Worm (Caenorhabditis elegans): ENCODE data around the gene hcp-1.

DNA sequence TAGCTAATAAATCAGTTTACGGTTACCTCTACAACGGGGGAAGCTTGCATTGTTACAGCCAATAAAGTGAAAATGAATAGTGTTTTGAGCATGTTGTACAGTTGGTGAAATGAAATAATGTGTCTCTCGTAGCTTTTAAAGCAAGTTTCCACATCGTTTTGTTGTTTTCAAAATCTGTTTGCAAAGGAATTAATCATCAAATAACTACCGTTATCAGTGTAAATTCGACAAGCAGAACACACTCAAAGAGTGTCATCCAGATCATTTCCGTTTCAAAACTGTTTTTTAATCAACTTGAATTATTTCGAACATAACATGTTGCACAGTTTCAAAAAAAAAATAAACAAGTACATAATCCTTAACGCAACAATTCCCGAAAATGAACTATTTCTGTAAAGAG lies 37.0 kb upstream of the hcp-1 start, which contains the start of gene spp-27:
- TF ChIP-seq zfp-3 (GFP tag; conservative IDR thresholded peaks at IDR 0.05) (no peak), mes-2 (tag; optimal IDR thresholded peaks at IDR 0.05; ENCODE audit: poor library complexity, severe bottlenecking) (no peak), unc-62 (GFP tag; optimal IDR thresholded peaks at IDR 0.05 in 1 of 2) (no peak), unc-62 (tag; optimal IDR thresholded peaks at IDR 0.05) (no peak), ztf-11 (tag; optimal IDR thresholded peaks at IDR 0.05) (no peak), zip-11 (GFP tag; IDR thresholded peaks at IDR 0.05) (no peak), ama-1 (optimal IDR thresholded peaks at IDR 0.05) (no peak), sdz-12 (GFP tag; optimal IDR thresholded peaks at IDR 0.05) (no peak), nhr-11 (tag; optimal IDR thresholded peaks at IDR 0.05) (no peak), zfp-2 (tag; optimal IDR thresholded peaks at IDR 0.05) (no peak), snpc-4 (tag; optimal IDR thresholded peaks at IDR 0.05) (no peak)

Measured in whole organism, L4 larva.